Fruit fly (Drosophila melanogaster): Measurements from ENCODE around the gene Osi3.
A peak's percentile ranks its signal among the peaks of the same experiment; 100 is the strongest.

The Osi3 gene

DNA sequence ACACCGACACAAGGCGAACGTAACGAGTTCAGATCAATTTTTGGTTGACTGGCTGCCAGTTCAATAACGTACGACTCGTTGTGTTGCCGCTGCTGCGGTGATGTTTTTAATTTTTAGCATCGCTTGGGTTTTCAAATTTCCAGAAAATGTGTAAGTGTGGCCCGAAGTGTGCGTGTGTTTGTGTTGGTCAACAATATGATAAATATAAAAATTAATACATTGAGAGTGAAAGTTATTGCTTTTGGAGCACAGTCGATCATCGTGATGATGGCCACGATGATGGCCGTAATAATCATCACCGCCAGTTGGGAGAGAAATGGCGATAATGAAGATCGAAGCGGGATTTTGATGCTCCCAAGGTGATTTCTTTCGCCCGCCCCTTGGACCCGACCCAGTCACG, 10.5 kb downstream of the Osi3 start:
- TF ChIP-seq CTCF (optimal IDR thresholded peaks at IDR 0.05): no peak
- TF ChIP-seq CG8478 (optimal IDR thresholded peaks at IDR 0.05): no peak

DNA sequence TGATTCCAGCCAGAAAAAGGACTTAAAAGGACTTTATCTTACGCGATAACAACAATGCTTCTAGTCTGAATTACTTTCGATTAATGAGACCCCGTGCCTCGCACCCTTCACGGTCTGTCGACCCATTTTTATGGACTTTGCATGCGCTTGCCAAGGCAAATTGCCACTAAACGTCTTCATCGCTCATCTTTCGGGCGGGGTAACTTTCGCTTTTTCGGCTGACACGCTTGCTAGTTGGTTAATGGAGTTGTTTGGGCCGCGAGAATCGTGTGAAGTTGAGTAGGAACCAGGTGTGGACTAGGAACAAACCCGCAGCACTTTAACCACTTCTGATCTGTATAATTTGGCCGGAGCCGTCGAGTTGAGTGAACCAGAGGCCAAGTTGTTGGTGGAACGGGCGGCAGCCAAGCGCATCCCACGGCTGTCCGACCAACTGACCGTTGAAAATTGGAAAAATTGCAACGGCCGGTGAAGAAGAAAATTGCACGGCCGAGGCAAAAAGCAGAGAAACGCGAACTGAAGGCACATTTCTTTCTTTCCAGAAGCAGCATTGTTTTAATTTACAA, 11.4 kb downstream of the Osi3 start, which contains the start of gene Osi5:
Osi5 (plus strand) TSS at position 516 of the 566 bp plus-strand sequence.
- no peak for TF ChIP-seq CG8478 (optimal IDR thresholded peaks at IDR 0.05)
- TF ChIP-seq CTCF (optimal IDR thresholded peaks at IDR 0.05): no peak

DNA sequence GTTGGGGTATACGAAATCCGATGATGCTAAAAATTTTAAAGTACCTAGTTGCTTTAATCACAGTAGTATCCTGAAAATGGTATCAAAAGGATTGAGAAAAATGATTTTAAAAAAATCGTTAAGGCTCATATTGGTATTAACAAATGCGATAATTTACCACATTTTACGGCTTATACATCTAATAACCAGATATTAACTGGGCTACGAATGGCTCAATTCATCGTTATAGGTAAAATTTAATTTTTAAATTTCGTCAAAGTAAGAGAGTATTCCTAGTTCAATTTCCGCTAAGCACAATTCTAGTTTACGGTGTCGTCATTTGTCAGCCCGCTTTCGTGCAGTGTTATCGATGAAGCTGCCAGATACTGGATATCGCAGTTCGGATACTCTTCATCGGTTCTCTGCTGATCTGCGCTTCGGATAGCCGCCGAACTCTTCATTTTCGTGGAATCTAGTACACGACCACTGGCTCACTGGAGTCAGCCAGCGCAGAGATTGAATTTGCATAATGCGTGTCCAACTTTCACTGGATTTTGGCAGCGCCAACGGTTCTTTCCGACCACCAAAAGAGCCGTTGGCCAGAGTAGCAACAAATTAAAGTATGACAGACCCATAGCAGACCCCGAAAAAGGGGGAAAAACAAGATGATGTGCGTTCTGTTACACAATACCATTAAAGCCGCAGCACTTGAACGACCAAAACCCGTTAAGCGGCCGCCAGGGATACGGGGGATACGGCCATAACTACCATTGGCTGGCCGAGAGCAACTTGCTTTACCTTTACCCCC, 13.6 kb downstream of the Osi3 start:
- no peak for TF ChIP-seq CTCF (optimal IDR thresholded peaks at IDR 0.05)
- TF ChIP-seq CG8478 (optimal IDR thresholded peaks at IDR 0.05): no peak

DNA sequence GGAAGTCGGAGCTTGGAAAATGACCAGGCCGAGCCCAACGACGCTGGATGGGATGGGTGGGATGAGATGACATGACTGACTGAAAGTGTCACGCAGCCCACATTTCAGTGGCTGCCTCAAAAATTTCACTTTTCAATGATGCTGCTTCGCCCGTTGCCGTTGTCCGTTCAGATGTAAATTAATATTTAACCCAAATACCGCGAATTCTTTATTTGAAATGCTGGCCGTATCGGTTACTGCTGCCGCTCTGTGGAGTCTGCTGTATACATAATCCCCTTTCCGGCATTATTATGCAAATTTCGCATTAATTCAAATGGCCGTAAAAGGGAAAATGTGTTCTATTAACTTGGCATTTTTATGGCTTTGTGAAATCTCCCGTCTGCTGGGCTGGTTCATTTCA, 14.7 kb downstream of the Osi3 start:
- TF ChIP-seq CTCF (optimal IDR thresholded peaks at IDR 0.05) (no peak), CG8478 (optimal IDR thresholded peaks at IDR 0.05) (no peak)

DNA sequence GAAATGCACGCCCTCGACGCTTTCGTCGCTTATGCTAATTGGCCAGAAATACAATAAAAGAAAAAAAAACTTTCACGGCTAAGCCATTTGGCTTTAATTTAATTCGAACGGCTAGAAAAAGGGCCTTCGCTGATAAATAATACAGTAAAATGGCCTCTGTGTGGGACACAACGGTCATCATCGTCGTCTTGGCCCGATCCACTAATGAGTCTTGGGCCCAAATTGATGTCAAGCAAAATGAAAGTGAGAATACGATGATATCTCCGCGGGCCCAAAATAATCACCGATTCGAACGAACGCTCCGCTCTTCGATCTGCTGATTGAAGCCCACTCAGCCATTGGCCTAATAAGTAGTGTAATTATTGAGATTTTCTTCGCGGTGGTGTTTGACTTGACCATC, 15.8 kb downstream of the Osi3 start:
- no peak for TF ChIP-seq CTCF (optimal IDR thresholded peaks at IDR 0.05)

DNA sequence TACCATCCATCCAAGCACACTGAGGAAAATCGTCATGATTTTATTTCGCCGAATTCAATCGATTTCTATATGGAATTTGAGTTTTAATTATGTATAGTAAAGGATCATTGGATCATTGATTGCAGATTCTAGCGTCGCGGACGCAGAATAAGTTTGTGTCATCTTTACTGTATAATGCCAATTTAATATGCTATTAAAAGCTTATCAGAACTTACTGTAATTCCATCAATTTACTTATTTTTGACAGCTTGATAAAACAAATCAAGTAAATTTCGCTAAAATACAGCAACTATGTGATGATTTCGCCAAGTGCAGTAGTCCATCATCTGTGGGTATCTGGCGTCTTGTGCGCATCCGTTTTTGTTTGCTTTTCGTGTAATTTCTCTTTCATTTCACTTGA, 17.5 kb downstream of the Osi3 start:
- TF ChIP-seq CG8478 (optimal IDR thresholded peaks at IDR 0.05) (no peak), CTCF (optimal IDR thresholded peaks at IDR 0.05) (no peak)

DNA sequence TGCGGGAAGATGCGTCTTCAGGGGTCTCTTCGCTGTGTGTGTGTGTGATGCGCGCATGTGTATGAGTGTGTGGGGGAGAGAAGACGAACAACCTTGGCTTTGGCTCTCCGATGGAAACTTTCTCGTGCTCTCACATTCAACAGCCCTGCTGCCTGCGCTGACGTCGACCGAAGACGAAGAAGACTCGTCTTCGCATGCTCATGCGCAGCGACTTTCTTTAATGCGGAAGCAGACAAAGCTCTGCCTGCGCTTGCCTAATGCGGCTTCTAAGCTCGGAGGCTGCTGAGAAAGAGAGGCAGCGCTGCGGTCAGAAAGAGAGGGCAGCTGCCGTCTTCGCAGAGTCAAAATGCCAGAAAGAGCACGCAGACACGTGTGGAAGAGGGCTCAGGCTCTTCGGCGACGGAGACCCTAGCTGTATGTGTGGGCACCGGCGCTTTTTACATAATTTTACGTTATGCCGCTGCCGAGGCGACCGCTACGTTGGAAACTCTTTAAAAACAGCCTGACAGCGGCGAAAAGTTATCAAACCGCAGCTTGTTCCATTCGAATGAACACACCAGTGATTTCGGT, 18.6 kb downstream of the Osi3 start, which contains the start of gene Osi6:
Osi6 (plus strand) TSS at position 520 of the 570 bp plus-strand sequence.
- TF ChIP-seq CTCF (optimal IDR thresholded peaks at IDR 0.05): no peak
- TF ChIP-seq CG8478 (optimal IDR thresholded peaks at IDR 0.05): no peak

DNA sequence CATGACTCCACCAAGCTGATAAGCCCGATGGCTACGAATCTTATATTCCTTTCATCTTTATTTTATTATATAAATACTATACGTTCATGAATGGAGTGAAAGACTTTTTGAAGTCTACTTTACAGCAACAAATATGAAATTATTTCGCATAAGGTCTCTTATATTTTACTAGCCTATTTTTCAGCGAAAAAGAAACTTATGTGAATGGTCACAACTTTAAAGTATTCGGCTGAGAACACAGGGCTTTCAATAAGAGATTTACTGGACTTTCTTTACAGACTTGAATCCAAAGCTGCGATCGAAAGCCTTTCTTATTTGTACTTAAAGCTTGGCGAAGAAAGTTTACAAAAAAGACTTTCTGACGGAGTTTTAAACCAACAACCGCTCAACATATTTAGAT, 23.3 kb downstream of the Osi3 start:
- TF ChIP-seq CTCF (optimal IDR thresholded peaks at IDR 0.05): no peak
- TF ChIP-seq CG8478 (optimal IDR thresholded peaks at IDR 0.05): no peak

DNA sequence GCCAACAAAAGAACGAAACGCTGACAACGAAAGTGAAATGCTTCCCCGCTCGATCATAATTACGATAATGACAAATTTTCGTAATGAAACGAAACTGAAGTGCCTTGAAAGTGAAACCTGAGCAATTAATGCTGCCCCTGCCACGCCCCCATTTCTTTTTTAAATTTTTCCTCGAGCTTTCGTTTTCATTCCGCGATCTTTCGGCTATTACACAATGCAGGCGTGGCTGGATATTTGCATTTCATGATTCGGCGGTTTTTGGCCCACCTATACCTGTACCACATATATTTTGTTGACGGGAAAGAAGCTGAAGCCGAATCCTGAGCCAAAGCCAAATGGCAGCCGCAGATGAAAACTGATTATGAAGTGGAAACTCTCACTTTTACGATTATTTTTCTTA, 24.6 kb downstream of the Osi3 start:
- TF ChIP-seq CG8478 (optimal IDR thresholded peaks at IDR 0.05) (no peak), CTCF (optimal IDR thresholded peaks at IDR 0.05) (no peak)

DNA sequence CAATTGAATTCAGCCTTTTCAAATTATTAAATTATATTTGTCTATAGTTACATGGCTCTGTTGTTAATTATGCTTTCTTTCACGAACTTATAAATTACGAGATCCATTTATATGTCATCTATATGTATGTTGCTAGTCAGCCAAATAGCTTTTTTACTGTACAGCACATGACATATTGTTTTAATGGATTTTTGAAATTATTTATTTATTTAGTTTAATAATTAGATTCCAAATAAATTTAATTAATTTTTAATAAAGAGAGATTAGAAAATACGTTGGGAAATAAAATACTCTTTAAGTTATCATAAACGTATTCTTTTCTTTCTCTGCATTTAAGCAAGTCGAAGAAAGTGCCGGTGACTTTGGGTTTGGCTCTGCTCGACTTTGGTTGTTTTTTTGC, 25.7 kb downstream of the Osi3 start:
- TF ChIP-seq CTCF (optimal IDR thresholded peaks at IDR 0.05): no peak
- TF ChIP-seq CG8478 (optimal IDR thresholded peaks at IDR 0.05): no peak

DNA sequence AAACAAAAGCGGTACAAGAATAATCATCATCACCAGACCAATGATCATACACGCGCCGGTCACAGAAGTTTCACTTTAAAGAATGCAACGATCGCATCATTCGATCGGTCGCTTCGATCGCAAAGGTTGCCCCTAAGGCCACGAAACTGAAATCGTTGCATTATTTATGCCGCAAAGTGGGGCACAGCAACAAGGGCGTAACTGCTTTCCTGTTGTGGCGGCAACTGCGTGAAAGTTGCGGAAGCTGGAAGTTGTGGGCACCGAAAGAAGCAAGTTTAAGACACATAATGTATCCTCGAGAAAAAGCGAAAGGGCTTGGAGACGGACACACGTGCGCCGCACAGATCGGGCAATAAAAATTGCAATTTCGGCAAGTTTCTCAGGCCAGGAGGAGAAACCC, 28.4 kb downstream of the Osi3 start:
- TF ChIP-seq CTCF (optimal IDR thresholded peaks at IDR 0.05): no peak
- no peak for TF ChIP-seq CG8478 (optimal IDR thresholded peaks at IDR 0.05)

DNA sequence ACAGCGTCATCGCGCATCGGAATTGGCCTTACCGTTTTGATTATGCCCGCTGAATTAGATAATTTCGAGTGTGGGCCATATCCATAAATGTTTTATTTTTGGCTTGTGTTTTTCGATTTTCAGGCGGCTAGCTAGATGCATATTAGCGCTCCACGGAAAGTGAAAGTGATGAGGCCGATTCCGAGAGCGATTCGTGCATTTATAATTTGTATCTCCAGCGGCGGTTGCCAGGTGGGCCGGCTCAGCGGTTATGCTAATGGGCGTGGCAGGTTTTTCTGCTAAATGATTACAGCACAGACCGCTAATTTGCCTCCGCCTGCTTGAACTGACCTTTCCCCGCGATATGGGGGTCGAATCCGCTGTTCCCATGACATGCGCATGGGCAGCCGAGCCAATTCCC, 29.4 kb downstream of the Osi3 start:
- no peak for TF ChIP-seq CG8478 (optimal IDR thresholded peaks at IDR 0.05)

DNA sequence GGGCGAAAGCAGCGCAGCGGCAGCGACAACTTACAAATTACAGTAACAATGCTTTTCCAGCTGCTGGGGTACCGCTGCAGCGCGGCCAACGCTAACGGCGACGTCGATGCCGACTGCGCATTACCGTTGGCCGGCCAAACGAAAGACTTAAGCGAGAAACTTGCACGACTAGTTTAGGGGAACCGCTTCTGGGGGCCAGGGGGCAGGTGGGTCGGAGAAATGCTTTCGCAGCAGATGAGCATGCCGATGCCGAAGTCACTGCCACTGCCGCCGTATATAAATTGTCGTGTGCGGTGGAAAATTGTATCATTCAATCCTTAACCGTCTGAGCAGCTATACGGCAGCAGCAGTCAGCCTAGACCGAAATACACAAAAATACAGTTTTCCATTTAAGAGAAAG, 33.1 kb downstream of the Osi3 start, which contains the start of gene Osi7:
Osi7 (plus strand) TSS at position 301 of the 400 bp plus-strand sequence.
- no peak for TF ChIP-seq CTCF (optimal IDR thresholded peaks at IDR 0.05)
- TF ChIP-seq CG8478 (optimal IDR thresholded peaks at IDR 0.05): no peak

DNA sequence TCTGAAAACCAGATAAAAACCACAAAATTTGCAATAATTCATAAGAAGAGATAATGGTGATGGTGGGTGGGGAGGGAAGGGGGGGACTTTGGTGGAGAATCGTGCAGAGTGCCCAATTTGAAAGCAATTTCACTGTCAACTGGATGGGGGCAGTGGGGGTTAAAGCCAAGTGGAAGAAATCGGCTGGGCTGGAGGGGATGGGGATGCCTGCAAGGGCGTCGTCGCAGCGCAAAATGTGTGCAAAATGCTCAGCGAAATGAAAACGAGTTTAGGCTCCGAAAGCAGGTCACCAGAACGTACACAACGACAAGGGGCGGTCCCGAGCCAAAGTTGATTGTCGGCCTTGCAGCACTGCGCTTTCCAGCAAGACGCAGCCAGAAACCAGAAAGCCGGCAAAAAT, 37.2 kb downstream of the Osi3 start:
- TF ChIP-seq CTCF (optimal IDR thresholded peaks at IDR 0.05) (no peak), CG8478 (optimal IDR thresholded peaks at IDR 0.05) (no peak)

DNA sequence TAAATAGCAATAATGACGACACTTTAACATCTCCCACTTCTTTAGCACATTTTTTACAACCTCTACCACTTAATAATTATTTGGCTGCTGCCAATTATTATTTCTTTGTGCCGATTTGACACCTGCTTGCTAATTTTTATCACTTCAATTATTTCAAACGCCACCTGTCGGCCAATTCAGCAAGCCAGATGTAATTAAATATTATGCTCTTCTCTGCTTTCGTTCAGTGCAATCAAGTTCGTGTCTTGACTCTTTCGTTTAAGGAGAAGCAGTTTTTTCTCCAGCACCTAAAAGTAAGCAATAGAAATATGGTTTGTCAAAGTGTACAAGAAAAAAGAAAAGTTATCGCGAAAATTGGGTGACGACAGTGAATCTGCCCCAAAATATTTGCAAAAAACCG, 38.8 kb downstream of the Osi3 start:
- TF ChIP-seq CG8478 (optimal IDR thresholded peaks at IDR 0.05) (no peak), CTCF (optimal IDR thresholded peaks at IDR 0.05) (peak; percentile 82 to 86)

DNA sequence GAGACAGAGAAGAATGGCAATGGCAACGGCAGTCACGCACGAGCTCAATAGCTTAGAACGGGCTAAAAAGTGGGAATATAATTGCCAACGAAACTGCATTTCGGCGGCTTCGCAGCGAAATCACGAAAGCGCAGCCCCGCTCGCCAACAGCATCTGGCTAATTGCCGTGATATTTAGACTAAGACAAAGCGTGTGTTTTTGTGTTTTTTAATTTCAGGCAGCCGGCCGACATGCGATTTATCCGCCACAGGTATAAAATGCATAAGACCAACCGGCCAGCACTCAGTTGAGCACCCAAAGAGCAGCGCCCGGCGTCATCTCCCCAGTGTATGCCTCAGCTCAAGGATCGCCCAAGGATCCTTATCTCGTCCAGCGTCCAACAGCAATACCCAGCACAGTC, 39.2 kb downstream of the Osi3 start, which contains the start of gene Osi8:
Osi8 (plus strand) TSS at position 301 of the 400 bp plus-strand sequence.
- TF ChIP-seq CG8478 (optimal IDR thresholded peaks at IDR 0.05) (no peak), CTCF (optimal IDR thresholded peaks at IDR 0.05) (no peak)
